Worm (Caenorhabditis elegans): ENCODE results near the gene B0545.4.

ce11 chrIV:141022-141421 lies 31.8 kb upstream of the B0545.4 start:
- no peak for TF ChIP-seq ZK546.5 (tag; optimal IDR thresholded peaks at IDR 0.05)
- TF ChIP-seq elt-1 (tag; optimal IDR thresholded peaks at IDR 0.05) = no peak
- no peak for TF ChIP-seq unc-39 (tag; optimal IDR thresholded peaks at IDR 0.05)
- no peak for TF ChIP-seq mml-1 (tag; optimal IDR thresholded peaks at IDR 0.05)

Data from whole organism, L3 larva.